Fruit fly (Drosophila melanogaster): ENCODE results near the gene Slu7.

dm6 chr3R:29049055-29049722 is 10.3 kb upstream of the Slu7 start, which contains the start of gene CG11837:
- TF ChIP-seq CG31627 (GFP tag; optimal IDR thresholded peaks at IDR 0.05): no peak
- TF ChIP-seq CG8319 (GFP tag; optimal IDR thresholded peaks at IDR 0.05): no peak
- TF ChIP-seq svp (GFP tag): no peak
- no peak for TF ChIP-seq Blimp-1 (GFP tag; optimal IDR thresholded peaks at IDR 0.05)
- no peak for TF ChIP-seq CG10631 (GFP tag; optimal IDR thresholded peaks at IDR 0.05)
- TF ChIP-seq spab (GFP tag; optimal IDR thresholded peaks at IDR 0.05): no peak
- no peak for TF ChIP-seq CG3919 (GFP tag; optimal IDR thresholded peaks at IDR 0.05)

Data from whole organism, prepupa.